Worm (Caenorhabditis elegans): ENCODE measurements around the gene ZK1055.7.

DNA sequence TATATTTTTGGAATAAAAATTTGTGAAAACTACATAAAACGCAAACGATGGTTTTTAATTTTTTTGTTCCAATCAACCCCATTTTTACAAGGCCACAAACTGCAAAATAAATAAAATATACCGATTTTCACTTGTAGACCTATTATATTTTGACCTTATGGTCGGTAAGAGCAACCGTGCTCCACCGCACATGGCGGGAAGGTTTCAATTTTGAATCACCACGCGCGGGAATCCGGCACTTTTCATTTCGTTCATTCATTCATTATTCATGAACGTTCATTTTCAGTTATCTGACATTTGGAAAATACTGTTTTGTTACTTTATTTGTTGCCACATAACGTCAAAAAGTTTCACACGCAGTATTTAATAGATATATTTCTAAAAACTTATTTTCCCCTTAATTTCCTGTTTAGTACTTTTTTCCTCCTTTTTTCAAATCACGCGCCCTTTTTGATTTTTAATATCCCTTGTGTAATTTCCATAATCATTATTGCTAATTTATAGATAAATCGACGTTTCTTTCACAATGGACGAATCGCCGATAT lies 11.4 kb downstream of the ZK1055.7 start, which contains the start of gene hcp-1:
- TF ChIP-seq elt-3 (tag; optimal IDR thresholded peaks at IDR 0.05) (no peak), skn-1 (tag; optimal IDR thresholded peaks at IDR 0.05) (no peak), jun-1 (tag; optimal IDR thresholded peaks at IDR 0.05) (no peak)

Measured in whole organism, L3 larva.